Fruit fly (Drosophila melanogaster) ovary, adult (tissue): ENCODE results near the gene lilli.

ENCODE experiments used
- CG17801 ChIP-seq: fragments of 200-800 bp; optimal IDR thresholded peaks from 2 replicates; lab custom pipeline; 2019; ENCODE audit warnings: missing biosample characterization, mild to moderate bottlenecking, missing genetic modification characterization, moderate library complexity; ENCODE audit not compliant: partially characterized antibody

lilli gene

dm6 chr2L:2993236-2993635 lies 107.5 kb downstream of the lilli start:
- no peak for TF ChIP-seq CG17801 (GFP tag; lab: Kevin White, UChicago)

- TF ChIP-seq CG17801 (GFP tag; lab: Kevin White, UChicago) = no peak
Observed at dm6 chr2L:2993702-2994101, 108.0 kb downstream of the lilli start.

- TF ChIP-seq CG17801 (GFP tag; lab: Kevin White, UChicago) = peak; percentile 15
Observed at dm6 chr2L:2999113-2999512, 113.4 kb downstream of the lilli start, which contains the start of gene Ccdc85. Gene Ccdc85, plus strand, starts transcription at chr2L:2999286.

- no peak for TF ChIP-seq CG17801 (GFP tag; lab: Kevin White, UChicago)
Observed at dm6 chr2L:2999609-3000008, 113.9 kb downstream of the lilli start.

- TF ChIP-seq CG17801 (GFP tag; lab: Kevin White, UChicago) = no peak
Observed at dm6 chr2L:3000517-3000934, 114.8 kb downstream of the lilli start.

- TF ChIP-seq CG17801 (GFP tag; lab: Kevin White, UChicago) = no peak
Observed at dm6 chr2L:3001953-3002352, 116.2 kb downstream of the lilli start.

- TF ChIP-seq CG17801 (GFP tag; lab: Kevin White, UChicago) = no peak
Observed at dm6 chr2L:3003399-3003798, 117.7 kb downstream of the lilli start.
